Worm (Caenorhabditis elegans): ENCODE data around the gene grl-26.

Gene grl-26

DNA sequence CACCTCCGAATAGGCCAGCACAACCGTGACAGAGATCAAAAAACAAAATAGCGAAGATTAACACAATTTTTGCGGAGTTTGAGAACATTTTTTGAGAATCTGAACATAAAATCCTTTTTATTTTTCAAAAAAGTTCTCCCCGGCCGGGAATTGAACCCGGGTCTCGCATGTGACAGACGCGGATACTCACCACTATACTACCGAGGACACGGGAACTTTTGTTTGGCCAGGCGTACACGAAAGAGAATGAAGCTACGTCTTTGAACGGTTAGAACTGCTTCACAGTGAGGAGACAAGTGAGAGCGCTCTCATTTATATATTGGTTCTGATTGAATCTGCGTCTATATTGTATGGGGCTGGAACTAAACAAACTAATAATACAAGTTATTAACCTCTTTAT, at the start of gene grl-26:
Gene grl-26 (minus strand): TSS at position 318 of the 400 bp plus-strand sequence.
- peak; percentile 47 for TF ChIP-seq flt-1 (GFP tag; IDR thresholded peaks at IDR 0.05)
- peak; percentile 38 for TF ChIP-seq hmg-4 (GFP tag; optimal IDR thresholded peaks at IDR 0.05)
- TF ChIP-seq aly-1 (tag; optimal IDR thresholded peaks at IDR 0.05): peak; percentile 29
- TF ChIP-seq scrt-1 (GFP tag; IDR thresholded peaks at IDR 0.05): peak; percentile 83
- no peak for TF ChIP-seq ets-7 (tag; optimal IDR thresholded peaks at IDR 0.05)
- no peak for TF ChIP-seq B0310.2 (tag; optimal IDR thresholded peaks at IDR 0.05)
- peak; percentile 50 for TF ChIP-seq F13C5.2 (tag; optimal IDR thresholded peaks at IDR 0.05)
- no peak for TF ChIP-seq ceh-13 (GFP tag; optimal IDR thresholded peaks at IDR 0.05)
- TF ChIP-seq ama-1 (optimal IDR thresholded peaks at IDR 0.05): no peak
- TF ChIP-seq tra-4 (tag; optimal IDR thresholded peaks at IDR 0.05): no peak
- peak; percentile 56 for TF ChIP-seq tbx-11 (GFP tag; IDR thresholded peaks at IDR 0.05)
- peak; percentile 34; the same call in 1 of the 2 replicates for TF ChIP-seq sea-1 (GFP tag; conservative IDR thresholded peaks at IDR 0.05)
- TF ChIP-seq tbx-37 (GFP tag; conservative IDR thresholded peaks at IDR 0.05): peak; percentile 65; the same call in 1 of the 2 replicates
- peak; percentile 72 for TF ChIP-seq pes-1 (GFP tag; IDR thresholded peaks at IDR 0.05)
- TF ChIP-seq hmbx-1 (tag; optimal IDR thresholded peaks at IDR 0.05): no peak
- no peak for TF ChIP-seq ceh-36 (tag; optimal IDR thresholded peaks at IDR 0.05)
- peak; percentile 38 for TF ChIP-seq hnd-1 (tag; optimal IDR thresholded peaks at IDR 0.05)

DNA sequence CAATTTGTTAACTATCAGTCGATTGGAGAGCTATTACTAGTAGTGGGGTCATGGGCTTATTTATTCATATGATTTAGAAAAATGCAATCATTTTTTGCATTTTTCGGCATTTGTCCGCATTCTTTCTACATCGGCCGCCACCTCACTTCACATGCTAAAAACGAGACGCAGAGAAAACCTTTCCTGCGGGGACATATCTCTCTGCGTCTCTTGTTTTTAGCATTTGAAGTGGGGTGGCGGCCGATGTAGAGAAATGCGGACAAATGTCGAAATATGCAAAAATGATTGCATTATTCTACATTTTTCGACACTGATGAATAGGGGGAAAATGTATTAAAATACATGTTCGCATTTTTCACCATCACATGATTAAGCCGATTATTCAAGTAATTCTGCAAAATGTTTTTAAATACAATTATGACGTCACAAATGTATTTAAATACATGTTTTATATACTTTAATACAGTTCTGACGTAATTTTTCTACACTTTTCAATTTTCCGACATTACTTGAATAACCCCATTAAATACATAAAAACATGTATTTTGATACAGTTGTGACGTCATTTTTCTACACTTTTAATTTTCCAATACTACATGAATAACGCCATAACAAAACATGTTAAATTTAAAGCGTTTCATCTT, 49.7 kb upstream of the grl-26 start:
- TF ChIP-seq F13C5.2 (tag; optimal IDR thresholded peaks at IDR 0.05): peak; percentile 22
- TF ChIP-seq hmg-4 (GFP tag; optimal IDR thresholded peaks at IDR 0.05): no peak

DNA sequence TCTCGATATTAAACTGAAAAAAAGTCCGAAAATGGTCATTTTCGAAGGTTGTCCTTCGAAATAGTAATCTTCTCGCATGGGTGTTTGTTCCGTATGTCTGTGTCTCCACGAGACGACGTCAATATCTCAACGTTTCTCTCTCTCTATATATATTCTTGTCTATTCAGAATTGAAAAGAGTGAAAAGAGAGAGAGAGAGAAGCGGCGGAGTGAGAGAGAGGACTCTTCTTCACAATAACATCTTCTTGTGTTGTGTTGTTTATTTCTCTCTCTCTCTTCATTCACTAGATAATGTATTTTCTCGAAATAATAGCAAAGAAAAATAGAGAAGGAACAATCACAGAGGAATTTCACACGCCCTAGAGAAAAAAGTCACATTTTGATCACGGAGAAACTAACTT, 43.8 kb upstream of the grl-26 start:
- TF ChIP-seq tra-4 (tag; optimal IDR thresholded peaks at IDR 0.05): no peak
- TF ChIP-seq sea-1 (GFP tag; conservative IDR thresholded peaks at IDR 0.05): no peak
- TF ChIP-seq hnd-1 (tag; optimal IDR thresholded peaks at IDR 0.05): no peak
- TF ChIP-seq ceh-36 (tag; optimal IDR thresholded peaks at IDR 0.05): no peak
- TF ChIP-seq hmbx-1 (tag; optimal IDR thresholded peaks at IDR 0.05): no peak
- no peak for TF ChIP-seq aly-1 (tag; optimal IDR thresholded peaks at IDR 0.05)
- TF ChIP-seq flt-1 (GFP tag; IDR thresholded peaks at IDR 0.05): no peak
- no peak for TF ChIP-seq pes-1 (GFP tag; IDR thresholded peaks at IDR 0.05)
- TF ChIP-seq scrt-1 (GFP tag; IDR thresholded peaks at IDR 0.05): no peak

DNA sequence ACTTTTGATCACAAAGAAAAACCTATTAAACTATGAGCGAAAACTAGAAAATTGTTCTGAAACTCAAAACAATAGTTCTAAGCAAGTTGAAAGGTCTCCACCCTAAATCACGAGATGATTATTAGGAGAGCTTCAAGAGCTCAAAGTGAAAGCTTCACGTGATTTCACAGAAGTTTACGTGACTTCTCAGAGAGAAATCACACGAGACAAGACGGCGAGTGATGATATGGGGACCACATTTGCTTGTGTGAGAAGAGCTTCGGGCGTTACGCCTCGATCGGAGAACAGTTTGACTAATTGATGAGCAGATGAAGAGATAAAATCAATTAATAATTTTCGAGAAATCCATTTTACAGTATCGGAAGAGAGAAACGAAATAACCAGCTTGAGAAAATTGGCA, 42.4 kb upstream of the grl-26 start:
- TF ChIP-seq ceh-13 (GFP tag; optimal IDR thresholded peaks at IDR 0.05) (no peak), hmbx-1 (tag; optimal IDR thresholded peaks at IDR 0.05) (no peak), hnd-1 (tag; optimal IDR thresholded peaks at IDR 0.05) (no peak), sea-1 (GFP tag; conservative IDR thresholded peaks at IDR 0.05) (no peak), F13C5.2 (tag; optimal IDR thresholded peaks at IDR 0.05) (no peak), tbx-37 (GFP tag; conservative IDR thresholded peaks at IDR 0.05) (no peak), tra-4 (tag; optimal IDR thresholded peaks at IDR 0.05) (no peak), ceh-36 (tag; optimal IDR thresholded peaks at IDR 0.05) (no peak)

DNA sequence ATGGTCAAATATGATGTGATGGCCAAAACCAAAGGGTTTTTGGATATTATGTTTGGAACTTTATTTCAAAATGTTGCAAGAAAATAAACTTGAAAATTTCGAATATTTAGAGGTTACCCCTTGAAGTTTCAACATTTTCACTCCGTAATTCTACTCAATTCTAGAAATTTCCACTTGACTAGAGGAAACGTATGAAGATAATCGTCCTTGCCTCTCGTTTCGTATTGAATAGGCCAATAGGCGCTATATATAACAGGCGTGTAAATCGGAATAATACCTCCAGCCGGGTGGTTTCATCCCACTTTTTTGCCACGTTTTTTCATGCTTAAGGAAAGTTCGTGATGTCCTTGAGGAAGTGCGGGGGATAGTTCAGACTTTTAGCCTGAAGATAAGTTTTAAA, 20.7 kb upstream of the grl-26 start:
- no peak for TF ChIP-seq scrt-1 (GFP tag; IDR thresholded peaks at IDR 0.05)
- no peak for TF ChIP-seq hmbx-1 (tag; optimal IDR thresholded peaks at IDR 0.05)

DNA sequence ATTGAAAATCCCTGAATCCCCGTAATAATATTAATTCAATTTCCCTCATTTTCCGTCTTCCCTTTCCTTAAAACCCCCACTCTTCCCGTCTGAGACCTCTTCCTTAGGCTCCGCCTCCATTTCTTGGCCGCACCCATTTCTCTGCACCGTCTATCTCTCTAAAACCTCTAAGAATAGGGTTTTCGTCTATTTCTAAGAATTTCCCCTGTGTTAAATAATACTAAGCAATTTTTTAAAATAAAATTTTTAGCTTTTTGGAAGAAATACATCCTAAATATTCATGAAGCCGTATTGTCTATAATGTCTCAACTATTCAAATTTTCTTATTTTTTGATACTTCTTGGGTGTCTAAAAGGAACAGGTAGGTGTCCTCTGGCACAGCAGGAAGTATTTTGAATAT, 16.9 kb upstream of the grl-26 start, which contains the start of gene cdh-8:
Gene cdh-8 (plus strand): TSS at position 301 of the 400 bp plus-strand sequence.
- TF ChIP-seq aly-1 (tag; optimal IDR thresholded peaks at IDR 0.05) (no peak), F13C5.2 (tag; optimal IDR thresholded peaks at IDR 0.05) (no peak)

DNA sequence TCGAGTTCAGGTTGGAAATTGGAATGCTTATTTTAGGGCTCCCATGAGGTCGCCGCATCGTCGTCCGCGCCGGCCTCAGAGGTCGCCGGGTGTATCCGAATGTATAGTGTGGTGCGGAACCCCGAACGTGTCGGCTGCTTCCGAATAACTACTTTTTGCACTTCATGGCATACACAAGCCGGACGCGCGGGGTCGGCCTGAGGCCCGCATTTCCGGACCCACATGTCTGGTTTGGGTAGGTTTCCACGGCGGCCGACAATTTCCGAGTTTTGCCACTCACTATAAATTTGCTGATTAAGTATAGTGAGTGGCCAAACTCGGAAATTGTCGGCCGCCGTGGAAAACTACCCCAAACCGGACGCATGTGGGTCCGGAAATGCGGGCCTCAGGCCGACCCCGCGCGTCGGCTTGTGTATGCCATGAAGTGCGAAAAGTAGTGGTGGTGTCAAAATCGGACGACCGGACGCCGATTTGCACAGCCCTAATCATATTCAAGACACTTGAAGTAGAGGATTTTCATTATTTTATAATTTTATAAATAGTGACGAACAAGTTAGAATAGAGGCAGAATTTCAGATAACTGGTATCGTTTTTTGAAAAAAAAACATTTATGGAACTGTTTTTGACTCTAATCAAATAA, 15.7 kb upstream of the grl-26 start:
- TF ChIP-seq ets-7 (tag; optimal IDR thresholded peaks at IDR 0.05) (no peak), tbx-37 (GFP tag; conservative IDR thresholded peaks at IDR 0.05) (no peak), sea-1 (GFP tag; conservative IDR thresholded peaks at IDR 0.05) (no peak), B0310.2 (tag; optimal IDR thresholded peaks at IDR 0.05) (no peak), hnd-1 (tag; optimal IDR thresholded peaks at IDR 0.05) (no peak), tra-4 (tag; optimal IDR thresholded peaks at IDR 0.05) (no peak), aly-1 (tag; optimal IDR thresholded peaks at IDR 0.05) (no peak), ceh-36 (tag; optimal IDR thresholded peaks at IDR 0.05) (no peak), F13C5.2 (tag; optimal IDR thresholded peaks at IDR 0.05) (no peak), ama-1 (optimal IDR thresholded peaks at IDR 0.05) (no peak), scrt-1 (GFP tag; IDR thresholded peaks at IDR 0.05) (no peak), ceh-13 (GFP tag; optimal IDR thresholded peaks at IDR 0.05) (no peak), hmbx-1 (tag; optimal IDR thresholded peaks at IDR 0.05) (no peak)

DNA sequence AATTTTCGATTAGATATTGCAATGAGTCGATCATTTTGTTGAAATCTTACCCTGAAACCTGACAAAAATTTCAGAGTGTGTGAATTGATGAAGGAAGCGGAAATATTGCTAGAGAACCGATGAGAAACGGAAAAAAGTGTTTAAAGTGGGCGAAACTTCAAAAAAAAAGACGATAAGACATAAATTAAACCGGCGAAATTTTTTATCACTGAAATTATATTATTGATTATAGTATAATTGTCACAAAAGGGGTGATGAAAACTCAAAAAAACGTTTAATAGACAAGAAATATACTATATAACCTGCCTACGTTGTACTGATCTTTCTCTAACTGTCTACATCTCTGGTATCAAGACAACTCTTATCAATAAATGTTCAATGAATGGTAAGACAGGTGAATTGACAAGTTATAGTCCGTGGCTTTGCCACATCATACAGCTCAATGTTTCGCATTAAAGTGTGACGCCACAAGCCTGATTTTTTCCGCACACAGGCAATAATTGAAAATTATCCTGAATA, 14.6 kb upstream of the grl-26 start, which contains the start of gene pxmp-4:
Gene pxmp-4 (minus strand): TSS at position 51 of the 519 bp plus-strand sequence.
- TF ChIP-seq tbx-11 (GFP tag; IDR thresholded peaks at IDR 0.05) (no peak), ets-7 (tag; optimal IDR thresholded peaks at IDR 0.05) (no peak), tra-4 (tag; optimal IDR thresholded peaks at IDR 0.05) (no peak), B0310.2 (tag; optimal IDR thresholded peaks at IDR 0.05) (no peak), ceh-13 (GFP tag; optimal IDR thresholded peaks at IDR 0.05) (no peak), aly-1 (tag; optimal IDR thresholded peaks at IDR 0.05) (no peak), hmg-4 (GFP tag; optimal IDR thresholded peaks at IDR 0.05) (no peak), F13C5.2 (tag; optimal IDR thresholded peaks at IDR 0.05) (no peak), ceh-36 (tag; optimal IDR thresholded peaks at IDR 0.05) (no peak), scrt-1 (GFP tag; IDR thresholded peaks at IDR 0.05) (no peak), hnd-1 (tag; optimal IDR thresholded peaks at IDR 0.05) (no peak), pes-1 (GFP tag; IDR thresholded peaks at IDR 0.05) (no peak), flt-1 (GFP tag; IDR thresholded peaks at IDR 0.05) (no peak), sea-1 (GFP tag; conservative IDR thresholded peaks at IDR 0.05) (no peak), ama-1 (optimal IDR thresholded peaks at IDR 0.05) (no peak), tbx-37 (GFP tag; conservative IDR thresholded peaks at IDR 0.05) (no peak), hmbx-1 (tag; optimal IDR thresholded peaks at IDR 0.05) (no peak)

All from whole organism, early embryonic.